Fruit fly (Drosophila melanogaster): ENCODE data around the gene Amnionless.

Amnionless gene

DNA sequence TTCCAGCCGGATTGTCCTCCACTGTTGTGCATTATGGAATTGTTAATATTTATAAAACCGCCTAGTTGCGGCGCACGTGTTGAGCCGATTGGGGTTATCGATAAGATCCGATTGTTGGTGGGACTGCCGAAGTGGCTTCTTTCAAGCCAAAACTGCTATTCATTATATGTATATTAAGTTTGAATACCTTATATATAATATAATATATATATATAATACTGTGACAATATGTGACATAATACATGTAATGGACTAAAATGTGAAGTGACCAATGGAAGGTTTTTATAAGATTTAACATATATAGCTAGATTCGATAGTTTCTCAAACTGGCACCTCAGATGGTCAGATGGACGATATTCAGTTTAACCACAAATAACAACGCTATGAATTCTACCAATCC, 15.3 kb downstream of the Amnionless start, which contains the start of the genes mbm and CG11555 (continued):
- TF ChIP-seq Fer1 (GFP tag; optimal IDR thresholded peaks at IDR 0.05), result peak; percentile 49
- no peak for TF ChIP-seq ttk (GFP tag; IDR thresholded peaks at IDR 0.05)
- no peak for TF ChIP-seq otp (GFP tag; IDR thresholded peaks at IDR 0.05)
- TF ChIP-seq crc (GFP tag; optimal IDR thresholded peaks at IDR 0.05), result no peak
- TF ChIP-seq fd96Cb (tag; optimal IDR thresholded peaks at IDR 0.05), result no peak
- TF ChIP-seq CG1233 (GFP tag; optimal IDR thresholded peaks at IDR 0.05), result no peak
- peak; percentile 57 for TF ChIP-seq sug (tag; optimal IDR thresholded peaks at IDR 0.05)
- no peak for TF ChIP-seq H2.0 (GFP tag; IDR thresholded peaks at IDR 0.05)
- no peak for TF ChIP-seq CG7271 (tag; optimal IDR thresholded peaks at IDR 0.05)
- TF ChIP-seq CG10209 (GFP tag; optimal IDR thresholded peaks at IDR 0.05), result no peak
- no peak for TF ChIP-seq bab2 (GFP tag; optimal IDR thresholded peaks at IDR 0.05)
- no peak for TF ChIP-seq lov (optimal IDR thresholded peaks at IDR 0.05)
- no peak for TF ChIP-seq lov (GFP tag; IDR thresholded peaks at IDR 0.05)
- TF ChIP-seq CG9932 (GFP tag; IDR thresholded peaks at IDR 0.05), result no peak
- TF ChIP-seq oc (tag; optimal IDR thresholded peaks at IDR 0.05), result no peak
- no peak for TF ChIP-seq slou (GFP tag; optimal IDR thresholded peaks at IDR 0.05)
- no peak for TF ChIP-seq az2 (GFP tag; optimal IDR thresholded peaks at IDR 0.05)
- no peak for TF ChIP-seq Bteb2 (GFP tag; optimal IDR thresholded peaks at IDR 0.05)
- TF ChIP-seq CG15601 (tag; optimal IDR thresholded peaks at IDR 0.05), result peak; percentile 34
- no peak for TF ChIP-seq vfl (GFP tag; optimal IDR thresholded peaks at IDR 0.05)
- peak; percentile 60 for TF ChIP-seq CG12391 (tag; optimal IDR thresholded peaks at IDR 0.05)
- peak; percentile 4 for TF ChIP-seq CG9817 (tag; optimal IDR thresholded peaks at IDR 0.05)
- TF ChIP-seq CG7786 (GFP tag; optimal IDR thresholded peaks at IDR 0.05), result no peak
- no peak for TF ChIP-seq Dad (GFP tag; optimal IDR thresholded peaks at IDR 0.05)
- TF ChIP-seq Hr3 (GFP tag; optimal IDR thresholded peaks at IDR 0.05), result peak; percentile 10
- TF ChIP-seq br (optimal IDR thresholded peaks at IDR 0.05), result no peak
- no peak for TF ChIP-seq BtbVII (GFP tag; optimal IDR thresholded peaks at IDR 0.05)
- TF ChIP-seq btn (GFP tag; optimal IDR thresholded peaks at IDR 0.05), result no peak
- peak; percentile 29 for TF ChIP-seq bbx (GFP tag; IDR thresholded peaks at IDR 0.05; ENCODE audit: partially characterized antibody)
- TF ChIP-seq ken (GFP tag; IDR thresholded peaks at IDR 0.05), result no peak
- no peak for TF ChIP-seq CG15479 (GFP tag; optimal IDR thresholded peaks at IDR 0.05)
- TF ChIP-seq CG11247 (GFP tag; IDR thresholded peaks at IDR 0.05), result no peak
- TF ChIP-seq Kr (GFP tag; optimal IDR thresholded peaks at IDR 0.05), result no peak
- TF ChIP-seq CG17802 (tag; optimal IDR thresholded peaks at IDR 0.05), result no peak
- peak; percentile 49 for TF ChIP-seq CG11504 (tag; optimal IDR thresholded peaks at IDR 0.05)
- TF ChIP-seq z (GFP tag; IDR thresholded peaks at IDR 0.05), result no peak
- no peak for TF ChIP-seq CG3163 (GFP tag; optimal IDR thresholded peaks at IDR 0.05)
- TF ChIP-seq CG18599 (GFP tag; optimal IDR thresholded peaks at IDR 0.05), result peak; percentile 34
- no peak for TF ChIP-seq CG17612 (GFP tag; IDR thresholded peaks at IDR 0.05)
- peak; percentile 14 for TF ChIP-seq kah (GFP tag; optimal IDR thresholded peaks at IDR 0.05)
- TF ChIP-seq ewg (GFP tag; optimal IDR thresholded peaks at IDR 0.05), result no peak
- 0 out of 2 replicates have a peak, but pooled peaks have one; percentile 24 for TF ChIP-seq hbn (GFP tag; IDR thresholded peaks at IDR 0.05; ENCODE audit: partially characterized antibody)
- TF ChIP-seq sc (optimal IDR thresholded peaks at IDR 0.05), result no peak
- TF ChIP-seq sc (GFP tag; optimal IDR thresholded peaks at IDR 0.05), result no peak
- no peak for TF ChIP-seq CG10366 (GFP tag; IDR thresholded peaks at IDR 0.05)
- peak; percentile 36 for TF ChIP-seq nerfin-1 (tag; optimal IDR thresholded peaks at IDR 0.05)
- TF ChIP-seq Med (GFP tag), result peak; percentile 61
- TF ChIP-seq jigr1 (GFP tag; IDR thresholded peaks at IDR 0.05), result no peak
- peak; percentile 33 for TF ChIP-seq HmgZ (tag; optimal IDR thresholded peaks at IDR 0.05)
- TF ChIP-seq Dek (tag; optimal IDR thresholded peaks at IDR 0.05), result no peak
- TF ChIP-seq Jarid2 (GFP tag; optimal IDR thresholded peaks at IDR 0.05), result no peak
- TF ChIP-seq CrebB (tag; optimal IDR thresholded peaks at IDR 0.05), result no peak
- TF ChIP-seq Mes4 (GFP tag; optimal IDR thresholded peaks at IDR 0.05), result no peak
